Worm (Caenorhabditis elegans) whole organism, L4 larva: ENCODE results near the gene ZK1236.1.

Experiments used
- R02D3.7 ChIP-seq: fragments of 150-350 bp; sonication (generic microtip); optimal IDR thresholded peaks from 3 replicates; lab custom pipeline; 2014; ENCODE audit warnings: missing biosample characterization, missing genetic modification characterization
- T20F7.1 ChIP-seq: fragments of 200-800 bp; sonication (Bioruptor generic); optimal IDR thresholded peaks from 2 replicates; lab custom pipeline; 2018; ENCODE audit warnings: mild to moderate bottlenecking, missing genetic modification characterization, missing compliant biosample characterization
- Y48G9A.11 ChIP-seq: fragments of 200-800 bp; sonication (Bioruptor generic); IDR thresholded peaks from 2 replicates; pipeline ENCODE4 v1.3.6; 2022; ENCODE audit warnings: missing genetic modification reagents, missing genetic modification characterization, missing compliant biosample characterization
- Y75B8A.6 ChIP-seq: fragments of 200-800 bp; sonication (Bioruptor generic); IDR thresholded peaks from 2 replicates; pipeline ENCODE4 v1.3.6; 2022; ENCODE audit warnings: missing genetic modification reagents, missing genetic modification characterization, missing compliant biosample characterization
- ZK337.2 ChIP-seq: fragments of 200-800 bp; sonication (Bioruptor generic); IDR thresholded peaks from 2 replicates; pipeline ENCODE4 v1.3.6; 2022; ENCODE audit warnings: missing genetic modification reagents, missing genetic modification characterization, missing compliant biosample characterization
- ZK546.5 ChIP-seq, 2 experiments: sonication (generic microtip); optimal IDR thresholded peaks; 2 replicates each; lab custom pipeline; 2017; ENCODE audit warnings: missing biosample characterization in 2 of 2, missing genetic modification characterization in 2 of 2
- aha-1 ChIP-seq: fragments of 150-350 bp; peaks from one replicate; lab custom pipeline; 2014; ENCODE audit warnings: missing biosample characterization, missing genetic modification characterization
- ces-1 ChIP-seq: fragments of 150-350 bp; sonication (generic microtip); optimal IDR thresholded peaks from 4 replicates; lab custom pipeline; 2014; ENCODE audit warnings: missing biosample characterization, missing genetic modification reagents, missing genetic modification characterization
- daf-8 ChIP-seq: fragments of 200-800 bp; sonication (Bioruptor generic); IDR thresholded peaks from 2 replicates; pipeline ENCODE4 v1.3.6; 2022; ENCODE audit warnings: missing genetic modification characterization, missing compliant biosample characterization
- dmd-8 ChIP-seq: fragments of 200-800 bp; sonication (Bioruptor generic); IDR thresholded peaks from 2 replicates; pipeline ENCODE4 v1.3.6; 2022; ENCODE audit warnings: missing genetic modification characterization, missing compliant biosample characterization
- dpl-1 ChIP-seq: fragments of 150-350 bp; optimal IDR thresholded peaks from 2 replicates; lab custom pipeline; 2014; ENCODE audit warnings: missing biosample characterization, missing genetic modification reagents, missing genetic modification characterization
- dve-1 ChIP-seq: sonication (generic microtip); optimal IDR thresholded peaks from 2 replicates; lab custom pipeline; 2017; ENCODE audit warnings: antibody characterized with exemption, mild to moderate bottlenecking, missing genetic modification characterization, missing compliant biosample characterization; ENCODE audit not compliant: insufficient read depth
- fkh-10 ChIP-seq: fragments of 150-350 bp; optimal IDR thresholded peaks from 2 replicates; lab custom pipeline; 2014; ENCODE audit warnings: missing biosample characterization, missing genetic modification reagents, missing genetic modification characterization
- hif-1 ChIP-seq, 2 experiments: sonication (generic microtip); optimal IDR thresholded peaks; 2 replicates each; lab custom pipeline; 2016 to 2017; ENCODE audit warnings: missing compliant biosample characterization in 2 of 2, missing genetic modification characterization in 2 of 2, missing genetic modification reagents in 2 of 2, missing genotype in 2 of 2, mild to moderate bottlenecking in 1 of 2
- hlh-11 ChIP-seq: fragments of 200-800 bp; sonication (Bioruptor generic); optimal IDR thresholded peaks from 2 replicates; lab custom pipeline; 2018; ENCODE audit warnings: mild to moderate bottlenecking, missing genetic modification characterization, missing compliant biosample characterization
- hlh-30 ChIP-seq: sonication (generic microtip); optimal IDR thresholded peaks from 2 replicates; lab custom pipeline; 2017; ENCODE audit warnings: antibody characterized with exemption, mild to moderate bottlenecking, missing genetic modification characterization, missing compliant biosample characterization; ENCODE audit not compliant: insufficient read depth
- lin-29 ChIP-seq: fragments of 200-800 bp; sonication (Bioruptor generic); IDR thresholded peaks from 2 replicates; pipeline ENCODE4 v1.3.6; 2022; ENCODE audit warnings: missing genetic modification reagents, missing genetic modification characterization, missing compliant biosample characterization
- lsy-2 ChIP-seq, 2 experiments: fragments of 150-350 bp in 1 of 2; sonication (generic microtip) in 1 of 2; optimal IDR thresholded peaks; 2 replicates each; lab custom pipeline; 2014 to 2017; ENCODE audit warnings: missing biosample characterization in 2 of 2, missing genetic modification characterization in 2 of 2
- madf-5 ChIP-seq, 2 experiments: fragments of 200-800 bp; sonication (Bioruptor generic); IDR thresholded peaks; 2 replicates each; pipeline ENCODE4 v1.3.6; 2022; ENCODE audit warnings: missing compliant biosample characterization in 2 of 2, missing genetic modification characterization in 2 of 2
- mep-1 ChIP-seq: fragments of 150-350 bp; sonication (generic microtip); optimal IDR thresholded peaks from 3 replicates; lab custom pipeline; 2014; ENCODE audit warnings: missing biosample characterization, missing genetic modification characterization
- mes-2 ChIP-seq: sonication (generic microtip); optimal IDR thresholded peaks from 2 replicates; lab custom pipeline; 2016; ENCODE audit warnings: missing genotype, mild to moderate bottlenecking, missing genetic modification characterization, missing compliant biosample characterization; ENCODE audit not compliant: poor library complexity, severe bottlenecking
- nhr-102 ChIP-seq: sonication (generic microtip); optimal IDR thresholded peaks from 2 replicates; lab custom pipeline; 2016; ENCODE audit warnings: mild to moderate bottlenecking, missing genetic modification characterization, moderate library complexity, missing compliant biosample characterization
- nhr-28 ChIP-seq: fragments of 150-350 bp; optimal IDR thresholded peaks from 2 replicates; lab custom pipeline; 2014; ENCODE audit warnings: missing biosample characterization, missing genetic modification characterization
- nhr-42 ChIP-seq: fragments of 200-800 bp; sonication (Bioruptor generic); IDR thresholded peaks from 2 replicates; pipeline ENCODE4 v1.3.6; 2022; ENCODE audit warnings: missing genetic modification characterization, missing compliant biosample characterization
- nhr-6 ChIP-seq: fragments of 150-350 bp; optimal IDR thresholded peaks from 2 replicates; lab custom pipeline; 2014; ENCODE audit warnings: missing biosample characterization, missing genetic modification characterization
- snpc-1.2 ChIP-seq: fragments of 200-800 bp; sonication (Bioruptor generic); IDR thresholded peaks from 2 replicates; pipeline ENCODE4 v1.3.6; 2022; ENCODE audit warnings: missing genetic modification reagents, missing genetic modification characterization, missing compliant biosample characterization
- spr-3 ChIP-seq: fragments of 200-800 bp; sonication (Bioruptor generic); optimal IDR thresholded peaks from 2 replicates; lab custom pipeline; 2018; ENCODE audit warnings: mild to moderate bottlenecking, missing genetic modification characterization, missing compliant biosample characterization
- unc-62 ChIP-seq, 3 experiments: fragments of 150-350 bp in 1 of 3; sonication (generic microtip); optimal IDR thresholded peaks in 2 of 3; peaks in 1 of 3; 1 replicate in 1 of 3; 2 replicates in 2 of 3; lab custom pipeline; 2014 to 2017; ENCODE audit warnings: missing biosample characterization in 3 of 3, missing genetic modification characterization in 3 of 3, missing genetic modification reagents in 3 of 3, missing genotype in 1 of 3

The ZK1236.1 gene

DNA sequence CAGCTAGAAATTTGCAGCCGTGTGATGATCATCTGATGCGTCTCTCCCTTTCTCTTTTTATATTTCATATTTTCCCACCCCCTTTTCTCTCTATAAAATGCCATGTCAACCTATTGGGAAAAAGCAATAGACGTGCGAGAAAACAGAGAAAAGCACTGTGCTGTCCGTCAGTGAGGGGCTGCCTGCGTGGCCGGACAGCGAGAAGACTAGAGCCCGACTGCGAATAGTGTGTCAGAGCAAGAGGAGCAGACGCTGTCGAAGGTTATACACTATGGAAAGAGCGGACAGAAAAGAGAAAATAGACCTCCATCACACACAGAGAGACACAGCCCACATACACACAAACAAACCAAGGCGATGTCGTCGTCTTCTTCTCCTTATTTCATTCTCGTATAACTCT lies 4.0 kb upstream of the ZK1236.1 start (continued):
- peak; percentile 89 for TF ChIP-seq hlh-11 (tag; lab: Kevin White, UChicago)
- TF ChIP-seq dve-1 = peak; percentile 90
- 0 out of 2 replicates have a peak, but pooled peaks have one; percentile 12 for TF ChIP-seq nhr-42 (GFP tag; lab: Robert Waterston, UW)

DNA sequence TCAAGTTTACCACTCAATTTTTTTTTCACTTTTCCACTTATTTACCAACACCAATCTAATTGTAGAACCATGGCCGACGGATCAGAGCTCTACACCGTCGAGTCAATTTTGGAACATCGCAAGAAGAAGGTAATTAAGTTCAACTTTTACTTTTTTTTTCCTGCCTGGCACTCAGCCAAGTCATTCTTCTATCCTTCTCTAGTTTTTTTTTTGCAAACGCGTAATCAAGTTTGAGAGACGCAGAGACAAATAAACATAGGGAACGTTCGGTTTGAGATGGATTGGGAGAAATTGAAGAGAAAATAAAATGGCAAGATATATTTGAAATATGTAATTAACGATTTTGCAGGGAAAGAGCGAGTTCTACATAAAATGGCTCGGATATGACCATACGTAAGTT lies 2.8 kb upstream of the ZK1236.1 start, which contains the start of gene cec-1:
cec-1 (plus strand) TSS at position 63 of the 400 bp plus-strand sequence.
- TF ChIP-seq mes-2 (tag; lab: Kevin White, UChicago) (peak; percentile 12), spr-3 (GFP tag; lab: Kevin White, UChicago) (no peak), mep-1 (peak; percentile 10), nhr-28 (tag; lab: Kevin White, UChicago) (peak; percentile 30), hlh-11 (tag; lab: Kevin White, UChicago) (peak; percentile 8), ces-1 (GFP tag; lab: Kevin White, UChicago) (peak; percentile 57), daf-8 (GFP tag; lab: Robert Waterston, UW) (no peak), dve-1 (peak; percentile 44), lsy-2 (tag; optimal IDR thresholded peaks at IDR 0.05; lab: Kevin White, UChicago) (peak in 1 of 2 experiments; percentile 52)

DNA sequence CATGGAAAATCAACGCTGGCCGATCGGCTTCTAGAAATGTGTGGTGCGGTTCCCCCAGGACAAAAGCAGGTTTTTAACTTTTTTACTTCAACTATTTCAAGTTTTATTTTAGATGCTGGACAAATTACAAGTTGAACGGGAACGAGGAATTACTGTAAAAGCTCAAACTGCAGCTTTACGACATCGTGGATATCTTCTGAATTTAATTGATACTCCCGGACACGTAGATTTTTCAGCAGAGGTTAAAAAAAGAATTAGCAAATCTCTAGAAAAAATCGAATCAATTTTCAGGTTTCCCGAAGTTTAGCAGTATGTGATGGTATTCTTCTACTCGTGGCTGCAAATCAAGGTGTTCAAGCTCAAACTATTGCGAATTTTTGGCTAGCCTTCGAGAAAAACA lies 400 bp downstream of the ZK1236.1 start:
- TF ChIP-seq lin-29 (GFP tag; lab: Robert Waterston, UW) (no peak), nhr-102 (tag; lab: Kevin White, UChicago) (no peak), snpc-1.2 (GFP tag; lab: Robert Waterston, UW) (no peak)

DNA sequence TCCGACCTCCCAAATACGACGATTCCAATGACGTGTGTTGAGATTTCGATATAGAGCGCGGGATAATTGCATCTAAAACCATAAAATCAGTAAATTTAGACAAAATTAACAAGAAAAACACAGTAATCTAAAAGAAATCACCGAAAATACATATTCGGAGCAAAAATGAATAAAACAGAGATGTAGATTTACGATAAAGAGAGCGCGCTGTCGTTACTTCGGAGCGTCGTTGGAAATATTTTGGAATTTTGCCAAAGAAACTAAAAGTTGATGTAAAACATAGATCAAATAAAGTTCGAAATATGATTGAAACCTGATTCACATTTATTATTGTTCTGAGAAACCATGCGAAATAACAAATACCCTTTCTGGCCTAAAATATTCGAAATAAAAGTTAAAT lies 3.0 kb downstream of the ZK1236.1 start, which contains the start of gene ZK1236.5:
ZK1236.5 (minus strand) TSS at position 72 of the 400 bp plus-strand sequence.
- TF ChIP-seq R02D3.7 (peak; percentile 71), Y75B8A.6 (GFP tag; lab: Robert Waterston, UW) (no peak), nhr-6 (peak; percentile 50), T20F7.1 (GFP tag; lab: Kevin White, UChicago) (peak; percentile 94), mes-2 (tag; lab: Kevin White, UChicago) (peak; percentile 62), fkh-10 (GFP tag; lab: Kevin White, UChicago) (no peak), aha-1 (tag; lab: Kevin White, UChicago) (peak; percentile 46), Y48G9A.11 (peak; percentile 94), lsy-2 (tag; optimal IDR thresholded peaks at IDR 0.05; lab: Kevin White, UChicago) (peak in 1 of 2 experiments; percentile 64), dmd-8 (GFP tag; lab: Robert Waterston, UW) (no peak), dpl-1 (GFP tag; lab: Kevin White, UChicago) (peak; percentile 30), ces-1 (GFP tag; lab: Kevin White, UChicago) (no peak)

DNA sequence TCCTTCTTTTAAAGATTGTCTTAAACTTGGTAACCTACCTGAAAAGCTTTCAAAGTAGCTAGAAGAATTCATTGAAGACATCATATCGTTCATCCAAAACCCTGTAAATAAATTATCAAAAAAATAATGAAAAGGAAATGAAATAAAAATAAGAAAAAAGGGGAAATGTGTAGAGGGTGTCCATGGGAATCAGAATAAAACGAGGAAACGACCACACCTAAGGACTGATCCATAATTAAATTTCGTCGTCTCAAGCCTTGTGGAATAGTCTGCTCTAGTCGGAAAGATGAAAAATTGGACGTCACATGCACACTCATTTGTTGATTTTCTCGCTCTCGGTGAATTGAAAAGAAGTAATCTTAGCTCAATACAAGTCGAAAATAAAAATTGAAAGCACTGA lies 6.0 kb downstream of the ZK1236.1 start, which contains the start of gene ZK1236.9:
ZK1236.9 (minus strand) TSS at position 101 of the 400 bp plus-strand sequence.
- no peak for TF ChIP-seq madf-5 (GFP tag; IDR thresholded peaks at IDR 0.05; lab: Robert Waterston, UW)
- TF ChIP-seq, all 104 proteins: peak for 0

DNA sequence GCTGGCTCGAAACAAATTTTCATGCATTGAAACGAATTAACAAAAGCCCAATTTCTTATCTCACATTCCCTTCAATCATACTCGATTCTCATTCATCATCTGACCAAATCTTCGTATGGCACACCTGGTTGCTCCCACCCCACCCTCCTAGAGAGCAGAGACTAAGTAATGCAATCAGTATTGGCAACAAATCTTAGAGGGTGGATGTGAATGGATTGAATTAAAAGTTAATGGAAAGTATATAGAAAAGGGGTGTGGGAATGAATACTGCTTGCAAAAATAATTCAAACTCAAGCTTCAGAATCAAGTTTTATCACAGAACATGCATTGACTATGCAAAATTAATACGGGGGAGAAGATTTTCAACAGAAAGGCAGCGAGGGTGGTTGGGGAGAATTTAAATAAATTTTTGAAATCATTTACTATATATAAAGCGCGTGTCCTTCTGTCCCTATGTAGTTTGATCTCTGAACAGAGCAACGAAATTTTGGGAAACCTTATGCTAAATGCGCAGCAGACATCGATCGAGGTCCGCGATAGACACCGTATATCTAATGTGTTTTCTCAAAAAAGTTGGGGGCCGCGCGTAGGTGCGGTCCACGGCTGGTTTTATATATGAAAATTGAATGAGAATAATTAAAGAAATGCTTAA lies 8.8 kb downstream of the ZK1236.1 start:
- TF ChIP-seq unc-62 (GFP tag; optimal IDR thresholded peaks at IDR 0.05 in 1 of 2; lab: Kevin White, UChicago) (peak in 1 of 2 experiments; percentile 60), unc-62 (tag; optimal IDR thresholded peaks at IDR 0.05; lab: Kevin White, UChicago) (no peak), aha-1 (tag; lab: Kevin White, UChicago) (peak; percentile 70), ZK546.5 (tag; optimal IDR thresholded peaks at IDR 0.05; lab: Kevin White, UChicago) (no peak)

DNA sequence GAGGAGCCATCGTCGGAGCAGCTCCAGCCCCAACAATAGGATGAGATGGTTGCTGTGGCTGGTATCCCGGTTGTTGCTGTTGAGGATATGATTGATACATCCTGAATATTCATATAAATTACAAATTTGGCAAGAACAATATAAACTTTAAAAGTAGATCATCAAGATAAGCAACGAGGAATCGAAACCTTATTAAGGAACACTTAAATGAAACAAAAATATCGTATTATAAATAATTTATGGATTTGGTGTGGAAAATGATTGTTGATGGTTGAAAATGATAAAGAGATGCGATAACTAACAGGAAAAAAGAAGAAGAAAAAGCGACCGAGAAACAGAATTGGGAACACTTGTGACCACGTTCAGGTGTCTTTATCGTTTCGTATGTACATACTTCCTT lies 10.2 kb downstream of the ZK1236.1 start, which contains the start of gene pqn-96:
pqn-96 (minus strand) TSS at position 101 of the 400 bp plus-strand sequence.
- TF ChIP-seq nhr-28 (tag; lab: Kevin White, UChicago) (peak; percentile 17), hif-1 (tag; optimal IDR thresholded peaks at IDR 0.05; lab: Kevin White, UChicago) (no peak), ZK337.2 (GFP tag; lab: Robert Waterston, UW) (no peak), hlh-30 (tag; lab: Kevin White, UChicago) (peak; percentile 17)
